Fruit fly (Drosophila melanogaster) whole organism, adult: ENCODE data around the gene CG10035.

Experiments
- CG14711 ChIP-seq: fragments of 200-800 bp; sonication (Bioruptor generic); optimal IDR thresholded peaks from 2 replicates; lab custom pipeline; 2018; ENCODE audit warnings: missing biosample characterization, mild to moderate bottlenecking, missing genetic modification characterization, moderate library complexity
- CG1620 ChIP-seq: fragments of 200-800 bp; sonication (Bioruptor generic); optimal IDR thresholded peaks from 2 replicates; lab custom pipeline; 2016; ENCODE audit warnings: missing biosample characterization, missing genetic modification characterization
- CG7045 ChIP-seq: fragments of 200-800 bp; sonication (Bioruptor generic); optimal IDR thresholded peaks from 2 replicates; lab custom pipeline; 2017; ENCODE audit warnings: missing biosample characterization, mild to moderate bottlenecking, missing genetic modification characterization
- CG7101 ChIP-seq: fragments of 200-800 bp; sonication (Bioruptor generic); optimal IDR thresholded peaks from 2 replicates; lab custom pipeline; 2018; ENCODE audit warnings: missing biosample characterization, mild to moderate bottlenecking, missing genetic modification characterization, moderate library complexity
- Clk ChIP-seq: fragments of 200-800 bp; sonication (Bioruptor generic); optimal IDR thresholded peaks from 2 replicates; lab custom pipeline; 2017; ENCODE audit warnings: missing biosample characterization, missing genetic modification characterization
- Crg-1 ChIP-seq: fragments of 200-800 bp; sonication (Bioruptor generic); optimal IDR thresholded peaks from 2 replicates; lab custom pipeline; 2016; ENCODE audit warnings: missing biosample characterization, missing genetic modification characterization
- Hr96 ChIP-seq: fragments of 200-800 bp; sonication (Bioruptor generic); optimal IDR thresholded peaks from 2 replicates; lab custom pipeline; 2016; ENCODE audit warnings: missing biosample characterization, missing genetic modification characterization
- Mnt ChIP-seq: fragments of 200-800 bp; sonication (Bioruptor generic); optimal IDR thresholded peaks from 2 replicates; lab custom pipeline; 2016; ENCODE audit warnings: missing biosample characterization, mild to moderate bottlenecking, missing genetic modification characterization
- cic ChIP-seq: fragments of 200-800 bp; sonication (Bioruptor generic); optimal IDR thresholded peaks from 2 replicates; lab custom pipeline; 2017; ENCODE audit warnings: missing biosample characterization, mild to moderate bottlenecking, missing genetic modification characterization, moderate library complexity
- kay ChIP-seq: fragments of 200-800 bp; sonication (Bioruptor generic); peaks from one replicate; lab custom pipeline; 2016; ENCODE audit warnings: missing biosample characterization, missing genetic modification characterization, borderline replicate concordance
- pad ChIP-seq: fragments of 200-800 bp; sonication (Bioruptor generic); optimal IDR thresholded peaks from 3 replicates; lab custom pipeline; 2017; ENCODE audit warnings: missing biosample characterization, missing genetic modification characterization, mild to moderate bottlenecking, moderate library complexity, missing genetic modification reagents

dm6 chr3R:12379249-12379648, 3.2 kb downstream of the CG10035 start:
- TF ChIP-seq pad (no peak), CG1620 (GFP tag; lab: Kevin White, UChicago) (no peak), CG14711 (tag; lab: Kevin White, UChicago) (no peak), Clk (GFP tag; lab: Kevin White, UChicago) (no peak), Mnt (GFP tag; lab: Kevin White, UChicago) (no peak), kay (GFP tag; lab: Kevin White, UChicago) (no peak), CG7045 (no peak), cic (GFP tag; lab: Kevin White, UChicago) (no peak), Hr96 (GFP tag; lab: Kevin White, UChicago) (no peak), Crg-1 (GFP tag; lab: Kevin White, UChicago) (no peak), CG7101 (tag; lab: Kevin White, UChicago) (no peak)
